Fruit fly (Drosophila melanogaster) whole organism, adult: ENCODE data around the gene Rhau.

Experiments
- CG11617 ChIP-seq: fragments of 200-800 bp; sonication (Bioruptor generic); optimal IDR thresholded peaks from 2 replicates; lab custom pipeline; 2017; ENCODE audit warnings: mild to moderate bottlenecking, missing biosample characterization, missing genetic modification reagents, missing genetic modification characterization
- CG5204 ChIP-seq: fragments of 200-800 bp; sonication (Bioruptor generic); optimal IDR thresholded peaks from 2 replicates; lab custom pipeline; 2016; ENCODE audit warnings: missing biosample characterization, missing genetic modification characterization
- CG7101 ChIP-seq: fragments of 200-800 bp; sonication (Bioruptor generic); optimal IDR thresholded peaks from 2 replicates; lab custom pipeline; 2018; ENCODE audit warnings: missing biosample characterization, mild to moderate bottlenecking, missing genetic modification characterization, moderate library complexity
- Crg-1 ChIP-seq: fragments of 200-800 bp; sonication (Bioruptor generic); optimal IDR thresholded peaks from 2 replicates; lab custom pipeline; 2016; ENCODE audit warnings: missing biosample characterization, missing genetic modification characterization
- cnc ChIP-seq, 2 experiments: fragments of >200 bp; optimal IDR thresholded peaks; 2 replicates each; lab custom pipeline; 2017
- toe ChIP-seq: fragments of 200-800 bp; sonication (Bioruptor generic); optimal IDR thresholded peaks from 2 replicates; lab custom pipeline; 2016; ENCODE audit warnings: missing biosample characterization, missing genetic modification characterization

DNA sequence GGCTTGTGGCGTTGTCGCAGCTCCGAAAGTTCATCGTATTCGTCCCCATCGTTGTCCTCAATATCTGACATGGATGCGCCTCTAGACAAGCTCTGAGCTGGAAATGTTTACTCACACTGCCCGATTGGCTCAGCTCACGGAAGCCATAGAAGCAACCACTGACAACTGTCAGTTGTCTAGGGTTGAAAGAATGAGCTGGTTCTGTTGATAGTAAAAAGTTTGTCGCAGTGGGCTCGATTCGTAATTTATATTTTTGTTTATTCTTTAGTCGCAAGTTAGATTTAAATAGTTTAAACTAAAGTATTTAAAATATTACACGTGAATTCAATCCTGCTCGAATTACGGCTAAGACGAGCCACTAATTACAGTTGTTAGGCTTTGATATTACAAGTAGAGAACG, 27.6 kb downstream of the Rhau start, which contains the start of gene CarT:
- no peak for TF ChIP-seq toe (GFP tag; lab: Kevin White, UChicago)
- TF ChIP-seq CG11617 (GFP tag; lab: Kevin White, UChicago), result no peak
- TF ChIP-seq CG7101 (tag; lab: Kevin White, UChicago), result no peak
- TF ChIP-seq Crg-1 (GFP tag; lab: Kevin White, UChicago), result no peak
- no peak for TF ChIP-seq cnc (optimal IDR thresholded peaks at IDR 0.05; lab: Kevin White, UChicago)
- TF ChIP-seq CG5204 (GFP tag; lab: Kevin White, UChicago), result no peak
